Worm (Caenorhabditis elegans): ENCODE data around the gene svh-2.

Gene svh-2

ce11 chrX:6511985-6512384, 41.1 kb upstream of the svh-2 start, which contains the start of gene ttr-35:
Gene ttr-35 (plus strand): TSS chrX:6512285.
- TF ChIP-seq efl-3 (GFP tag; optimal IDR thresholded peaks at IDR 0.05), result no peak
- no peak for TF ChIP-seq ceh-8 (GFP tag; optimal IDR thresholded peaks at IDR 0.05)
- TF ChIP-seq dpl-1 (GFP tag; optimal IDR thresholded peaks at IDR 0.05), result no peak
- no peak for TF ChIP-seq nhr-237 (tag; optimal IDR thresholded peaks at IDR 0.05)
- no peak for TF ChIP-seq nhr-90 (tag; optimal IDR thresholded peaks at IDR 0.05; ENCODE audit: poor library complexity)
- no peak for TF ChIP-seq zag-1 (tag; optimal IDR thresholded peaks at IDR 0.05)
- TF ChIP-seq fkh-4 (tag; optimal IDR thresholded peaks at IDR 0.05; ENCODE audit: borderline replicate concordance), result no peak
- TF ChIP-seq ama-1 (optimal IDR thresholded peaks at IDR 0.05), result no peak
- TF ChIP-seq mef-2 (tag; optimal IDR thresholded peaks at IDR 0.05), result no peak
- no peak for TF ChIP-seq fkh-8 (tag; optimal IDR thresholded peaks at IDR 0.05)
- TF ChIP-seq ceh-90 (tag; optimal IDR thresholded peaks at IDR 0.05), result no peak
- TF ChIP-seq snu-23 (GFP tag; optimal IDR thresholded peaks at IDR 0.05), result no peak
- TF ChIP-seq nhr-71 (tag; optimal IDR thresholded peaks at IDR 0.05), result no peak
- no peak for TF ChIP-seq lin-14 (GFP tag; optimal IDR thresholded peaks at IDR 0.05)
- TF ChIP-seq alr-1 (tag; optimal IDR thresholded peaks at IDR 0.05; ENCODE audit: borderline replicate concordance), result no peak

- TF ChIP-seq lin-14 (GFP tag; optimal IDR thresholded peaks at IDR 0.05) (peak; percentile 18), dpl-1 (GFP tag; optimal IDR thresholded peaks at IDR 0.05) (no peak), sptf-1 (tag; optimal IDR thresholded peaks at IDR 0.05) (no peak), C34B4.2 (tag; optimal IDR thresholded peaks at IDR 0.05) (no peak), fos-1 (tag; optimal IDR thresholded peaks at IDR 0.05) (no peak), elt-3 (tag; optimal IDR thresholded peaks at IDR 0.05) (peak in 5 of 6 experiments; percentile 41 to 75 (median 56)), unc-62 (GFP tag; optimal IDR thresholded peaks at IDR 0.05) (no peak), nhr-12 (tag; optimal IDR thresholded peaks at IDR 0.05) (no peak), ceh-88 (GFP tag; IDR thresholded peaks at IDR 0.05) (no peak), pax-3 (tag; optimal IDR thresholded peaks at IDR 0.05) (no peak), mef-2 (tag; optimal IDR thresholded peaks at IDR 0.05) (no peak), fkh-10 (GFP tag; optimal IDR thresholded peaks at IDR 0.05) (no peak), unc-30 (tag; optimal IDR thresholded peaks at IDR 0.05) (no peak), blmp-1 (tag; optimal IDR thresholded peaks at IDR 0.05) (peak; percentile 78), efl-3 (GFP tag; optimal IDR thresholded peaks at IDR 0.05) (no peak), rnt-1 (tag; optimal IDR thresholded peaks at IDR 0.05) (no peak), efl-1 (optimal IDR thresholded peaks at IDR 0.05) (no peak), efl-1 (GFP tag; optimal IDR thresholded peaks at IDR 0.05 in 1 of 2) (no peak), nhr-20 (tag; optimal IDR thresholded peaks at IDR 0.05) (peak; percentile 5), hlh-17 (GFP tag; optimal IDR thresholded peaks at IDR 0.05; ENCODE audit: borderline replicate concordance) (no peak), ztf-4 (tag; optimal IDR thresholded peaks at IDR 0.05) (no peak), ama-1 (optimal IDR thresholded peaks at IDR 0.05) (no peak), lsy-2 (tag; optimal IDR thresholded peaks at IDR 0.05) (no peak), nhr-90 (tag; optimal IDR thresholded peaks at IDR 0.05; ENCODE audit: poor library complexity) (no peak), dsc-1 (tag; optimal IDR thresholded peaks at IDR 0.05) (no peak), nhr-76 (tag; optimal IDR thresholded peaks at IDR 0.05) (no peak), elt-2 (tag; optimal IDR thresholded peaks at IDR 0.05) (peak; percentile 45)
Observed at ce11 chrX:6514466-6514865, 38.6 kb upstream of the svh-2 start.

- TF ChIP-seq C34B4.2 (tag; optimal IDR thresholded peaks at IDR 0.05), result no peak
- TF ChIP-seq blmp-1 (tag; optimal IDR thresholded peaks at IDR 0.05), result peak; percentile 100
Observed at ce11 chrX:6515267-6515666, 37.8 kb upstream of the svh-2 start.

- TF ChIP-seq elt-2 (tag; optimal IDR thresholded peaks at IDR 0.05), result peak; percentile 95
- peak in 1 of 2 experiments; percentile 26 for TF ChIP-seq lin-35 (GFP tag; optimal IDR thresholded peaks at IDR 0.05)
- TF ChIP-seq sptf-1 (tag; optimal IDR thresholded peaks at IDR 0.05), result no peak
- TF ChIP-seq nhr-71 (tag; optimal IDR thresholded peaks at IDR 0.05), result peak; percentile 42
Observed at ce11 chrX:6517025-6517770, 35.9 kb upstream of the svh-2 start.
